Worm (Caenorhabditis elegans) whole organism, late embryonic: Measurements from ENCODE around the gene T28D6.3.

Experiments
- ceh-9 ChIP-seq: sonication (generic microtip); optimal IDR thresholded peaks from 2 replicates; lab custom pipeline; 2016; ENCODE audit warnings: mild to moderate bottlenecking, missing genetic modification characterization, inconsistent platforms, missing compliant biosample characterization
- dmd-4 ChIP-seq: sonication (generic microtip); optimal IDR thresholded peaks from 2 replicates; lab custom pipeline; 2016; ENCODE audit warnings: borderline replicate concordance, missing genetic modification characterization, missing compliant biosample characterization
- elt-4 ChIP-seq: sonication (generic microtip); optimal IDR thresholded peaks from 2 replicates; lab custom pipeline; 2016; ENCODE audit warnings: missing genetic modification characterization, missing compliant biosample characterization
- hlh-15 ChIP-seq: sonication (generic microtip); optimal IDR thresholded peaks from 2 replicates; lab custom pipeline; 2016; ENCODE audit warnings: missing genetic modification characterization, missing compliant biosample characterization
- pag-3 ChIP-seq: sonication (generic microtip); optimal IDR thresholded peaks from 2 replicates; lab custom pipeline; 2016; ENCODE audit warnings: missing compliant biosample characterization, missing genetic modification characterization, borderline replicate concordance
- pqm-1 ChIP-seq: sonication (generic microtip); optimal IDR thresholded peaks from 2 replicates; lab custom pipeline; 2016; ENCODE audit warnings: missing genetic modification characterization, missing compliant biosample characterization
- sox-4 ChIP-seq: sonication (generic microtip); optimal IDR thresholded peaks from 2 replicates; lab custom pipeline; 2017; ENCODE audit warnings: mild to moderate bottlenecking, missing genetic modification characterization, inconsistent platforms, missing compliant biosample characterization
- unc-42 ChIP-seq: sonication (generic microtip); optimal IDR thresholded peaks from 2 replicates; lab custom pipeline; 2016; ENCODE audit warnings: missing genotype, missing genetic modification characterization, missing compliant biosample characterization
- zip-5 ChIP-seq: sonication (generic microtip); optimal IDR thresholded peaks from 2 replicates; lab custom pipeline; 2016; ENCODE audit warnings: missing genetic modification characterization, missing compliant biosample characterization

ce11 chrIII:11362915-11363314 lies 3.7 kb upstream of the T28D6.3 start:
- no peak for TF ChIP-seq pqm-1 (tag; lab: Kevin White, UChicago)
- TF ChIP-seq ceh-9 (tag; lab: Kevin White, UChicago): no peak
- TF ChIP-seq sox-4 (tag; lab: Kevin White, UChicago): no peak
- TF ChIP-seq pag-3 (tag; lab: Kevin White, UChicago): no peak
- no peak for TF ChIP-seq hlh-15
- TF ChIP-seq unc-42 (tag; lab: Kevin White, UChicago): no peak
- TF ChIP-seq zip-5: no peak
- no peak for TF ChIP-seq dmd-4 (tag; lab: Kevin White, UChicago)
- TF ChIP-seq elt-4: no peak
